Worm (Caenorhabditis elegans) whole organism, L1 larva: ENCODE measurements around the gene srg-26.
A peak's percentile ranks its signal among the peaks of the same experiment; 100 is the strongest.

Source experiments
- C04F5.9 ChIP-seq: sonication (generic microtip); optimal IDR thresholded peaks from 2 replicates; lab custom pipeline; 2016; ENCODE audit warnings: missing genetic modification characterization, missing compliant biosample characterization
- F16B12.6 ChIP-seq: fragments of 150-350 bp; optimal IDR thresholded peaks from 2 replicates; lab custom pipeline; 2014; ENCODE audit warnings: missing biosample characterization, missing genetic modification characterization
- aha-1 ChIP-seq: fragments of 150-350 bp; optimal IDR thresholded peaks from 2 replicates; lab custom pipeline; 2014; ENCODE audit warnings: missing biosample characterization, missing genetic modification characterization
- ama-1 ChIP-seq: fragments of 150-350 bp; optimal IDR thresholded peaks from 2 replicates; lab custom pipeline; 2014
- ces-1 ChIP-seq: fragments of 150-350 bp; optimal IDR thresholded peaks from 2 replicates; lab custom pipeline; 2014; ENCODE audit warnings: missing biosample characterization, missing genetic modification reagents, missing genetic modification characterization
- dsc-1 ChIP-seq: sonication (generic microtip); optimal IDR thresholded peaks from 2 replicates; lab custom pipeline; 2016; ENCODE audit warnings: mild to moderate bottlenecking, missing genetic modification characterization, missing compliant biosample characterization
- efl-3 ChIP-seq: fragments of 200-800 bp; sonication (Bioruptor generic); optimal IDR thresholded peaks from 2 replicates; lab custom pipeline; 2018; ENCODE audit warnings: mild to moderate bottlenecking, missing genetic modification characterization, missing compliant biosample characterization
- egl-13 ChIP-seq: sonication (generic microtip); optimal IDR thresholded peaks from 2 replicates; lab custom pipeline; 2016; ENCODE audit warnings: missing genotype, missing genetic modification reagents, missing genetic modification characterization, missing compliant biosample characterization
- egl-27 ChIP-seq, 2 experiments: fragments of 150-350 bp in 1 of 2; sonication (generic microtip); optimal IDR thresholded peaks; 3 replicates each; lab custom pipeline; 2017 to 2018; ENCODE audit warnings: missing biosample characterization in 2 of 2, missing genetic modification characterization in 2 of 2, missing genetic modification reagents in 2 of 2
- elt-3 ChIP-seq, 6 experiments: fragments of 150-350 bp in 1 of 6; sonication (generic microtip); optimal IDR thresholded peaks; 2 replicates each; lab custom pipeline; 2017 to 2018; ENCODE audit warnings: missing biosample characterization in 6 of 6, missing genetic modification characterization in 6 of 6, inconsistent platforms in 1 of 6
- ets-5 ChIP-seq: fragments of 200-800 bp; sonication (Bioruptor generic); IDR thresholded peaks from 2 replicates; pipeline ENCODE4 v1.3.6; 2022; ENCODE audit warnings: missing genetic modification characterization, missing compliant biosample characterization
- fkh-10 ChIP-seq: sonication (generic microtip); optimal IDR thresholded peaks from 2 replicates; lab custom pipeline; 2017; ENCODE audit warnings: missing biosample characterization, missing genetic modification reagents, missing genetic modification characterization
- fkh-4 ChIP-seq: sonication (generic microtip); optimal IDR thresholded peaks from 2 replicates; lab custom pipeline; 2016; ENCODE audit warnings: missing compliant biosample characterization, missing genetic modification characterization, borderline replicate concordance
- hpl-2 ChIP-seq: fragments of 150-350 bp; optimal IDR thresholded peaks from 2 replicates; lab custom pipeline; 2014; ENCODE audit warnings: missing biosample characterization, missing genetic modification reagents, missing genetic modification characterization
- irx-1 ChIP-seq: sonication (generic microtip); optimal IDR thresholded peaks from 2 replicates; lab custom pipeline; 2016; ENCODE audit warnings: missing genetic modification characterization, missing compliant biosample characterization
- isw-1 ChIP-seq: fragments of 200-800 bp; sonication (Bioruptor generic); IDR thresholded peaks from 2 replicates; pipeline ENCODE4 v1.3.6; 2022; ENCODE audit warnings: missing genetic modification characterization, missing compliant biosample characterization
- lin-14 ChIP-seq: fragments of 200-800 bp; sonication (Bioruptor generic); optimal IDR thresholded peaks from 2 replicates; lab custom pipeline; 2018; ENCODE audit warnings: mild to moderate bottlenecking, missing genetic modification characterization, moderate library complexity, missing compliant biosample characterization
- lin-15B ChIP-seq: fragments of 150-350 bp; sonication (generic microtip); optimal IDR thresholded peaks from 3 replicates; lab custom pipeline; 2014; ENCODE audit warnings: missing biosample characterization, missing genetic modification characterization
- lin-35 ChIP-seq, 2 experiments: fragments of 150-350 bp; optimal IDR thresholded peaks; 2 replicates each; lab custom pipeline; 2014; ENCODE audit warnings: missing biosample characterization in 2 of 2, missing genetic modification characterization in 2 of 2, missing genetic modification reagents in 2 of 2
- lir-3 ChIP-seq: sonication (generic microtip); optimal IDR thresholded peaks from 2 replicates; lab custom pipeline; 2016; ENCODE audit warnings: mild to moderate bottlenecking, missing genetic modification characterization, moderate library complexity, missing compliant biosample characterization; ENCODE audit not compliant: poor library complexity
- lsy-2 ChIP-seq, 2 experiments: fragments of 150-350 bp; optimal IDR thresholded peaks; 2 replicates each; lab custom pipeline; 2014; ENCODE audit warnings: missing biosample characterization in 2 of 2, missing genetic modification characterization in 2 of 2
- mdl-1 ChIP-seq, 2 experiments: fragments of 150-350 bp; optimal IDR thresholded peaks; 2 replicates each; lab custom pipeline; 2014 to 2017; ENCODE audit warnings: missing biosample characterization in 2 of 2, missing genetic modification characterization in 2 of 2, inconsistent platforms in 1 of 2
- mef-2 ChIP-seq: fragments of 150-350 bp; optimal IDR thresholded peaks from 2 replicates; lab custom pipeline; 2014; ENCODE audit warnings: missing biosample characterization, missing genetic modification characterization
- nhr-12 ChIP-seq: sonication (generic microtip); optimal IDR thresholded peaks from 2 replicates; lab custom pipeline; 2017; ENCODE audit warnings: missing biosample characterization, missing genetic modification characterization
- nhr-237 ChIP-seq: fragments of 150-350 bp; optimal IDR thresholded peaks from 2 replicates; lab custom pipeline; 2014; ENCODE audit warnings: missing biosample characterization, missing genetic modification characterization
- nhr-47 ChIP-seq: sonication (generic microtip); optimal IDR thresholded peaks from 2 replicates; lab custom pipeline; 2016; ENCODE audit warnings: mild to moderate bottlenecking, missing genetic modification characterization, moderate library complexity, missing compliant biosample characterization
- nhr-71 ChIP-seq: sonication (generic microtip); optimal IDR thresholded peaks from 2 replicates; lab custom pipeline; 2016; ENCODE audit warnings: mild to moderate bottlenecking, missing genetic modification characterization, moderate library complexity, missing compliant biosample characterization
- nhr-76 ChIP-seq: sonication (generic microtip); optimal IDR thresholded peaks from 2 replicates; lab custom pipeline; 2017; ENCODE audit warnings: missing biosample characterization, missing genetic modification characterization
- nhr-77 ChIP-seq: fragments of 150-350 bp; optimal IDR thresholded peaks from 2 replicates; lab custom pipeline; 2014; ENCODE audit warnings: missing biosample characterization, missing genetic modification characterization
- nhr-85 ChIP-seq: sonication (generic microtip); peaks from one replicate; lab custom pipeline; 2016; ENCODE audit warnings: missing genetic modification characterization, inconsistent platforms, missing compliant biosample characterization
- pag-3 ChIP-seq: sonication (generic microtip); optimal IDR thresholded peaks from 2 replicates; lab custom pipeline; 2017; ENCODE audit warnings: missing genetic modification characterization, mild to moderate bottlenecking, missing compliant biosample characterization, antibody characterized with exemption, borderline replicate concordance; ENCODE audit not compliant: insufficient read depth
- pqm-1 ChIP-seq: sonication (generic microtip); optimal IDR thresholded peaks from 3 replicates; lab custom pipeline; 2017; ENCODE audit warnings: missing biosample characterization, missing genetic modification characterization
- rnt-1 ChIP-seq: sonication (generic microtip); optimal IDR thresholded peaks from 2 replicates; lab custom pipeline; 2016; ENCODE audit warnings: mild to moderate bottlenecking, missing genetic modification characterization, moderate library complexity, missing compliant biosample characterization
- sptf-1 ChIP-seq: fragments of 150-350 bp; optimal IDR thresholded peaks from 2 replicates; lab custom pipeline; 2014; ENCODE audit warnings: missing biosample characterization, missing genetic modification characterization
- sup-37 ChIP-seq: fragments of 200-800 bp; sonication (Bioruptor generic); optimal IDR thresholded peaks from 2 replicates; lab custom pipeline; 2018; ENCODE audit warnings: mild to moderate bottlenecking, missing genetic modification characterization, missing compliant biosample characterization
- swsn-7 ChIP-seq: sonication (generic microtip); optimal IDR thresholded peaks from 2 replicates; lab custom pipeline; 2016; ENCODE audit warnings: missing genetic modification characterization, missing compliant biosample characterization
- tlp-1 ChIP-seq: fragments of 150-350 bp; optimal IDR thresholded peaks from 2 replicates; lab custom pipeline; 2014; ENCODE audit warnings: missing biosample characterization, missing genetic modification characterization
- unc-86 ChIP-seq: sonication (generic microtip); optimal IDR thresholded peaks from 2 replicates; lab custom pipeline; 2016; ENCODE audit warnings: missing genetic modification characterization, missing compliant biosample characterization
- unc-98 ChIP-seq: fragments of 200-800 bp; sonication (Bioruptor generic); IDR thresholded peaks from 2 replicates; pipeline ENCODE4 v1.3.6; 2022; ENCODE audit warnings: missing genetic modification characterization, missing compliant biosample characterization
- vab-15 ChIP-seq: sonication (generic microtip); optimal IDR thresholded peaks from 2 replicates; lab custom pipeline; 2017; ENCODE audit warnings: missing genotype, mild to moderate bottlenecking, missing genetic modification characterization, missing compliant biosample characterization
- xbp-1 ChIP-seq: sonication (generic microtip); optimal IDR thresholded peaks from 2 replicates; lab custom pipeline; 2016; ENCODE audit warnings: missing genetic modification characterization, missing compliant biosample characterization
- zip-4 ChIP-seq: fragments of 200-800 bp; sonication (Bioruptor generic); optimal IDR thresholded peaks from 2 replicates; lab custom pipeline; 2018; ENCODE audit warnings: mild to moderate bottlenecking, missing genetic modification characterization, moderate library complexity, missing compliant biosample characterization
- ztf-11 ChIP-seq, 2 experiments: sonication (generic microtip); optimal IDR thresholded peaks; 2 replicates each; lab custom pipeline; 2016 to 2017; ENCODE audit warnings: missing genetic modification characterization in 2 of 2, missing biosample characterization in 1 of 2, missing compliant biosample characterization in 1 of 2
- ztf-4 ChIP-seq: fragments of 150-350 bp; optimal IDR thresholded peaks from 2 replicates; lab custom pipeline; 2014; ENCODE audit warnings: missing biosample characterization, missing genetic modification characterization

The srg-26 gene

ce11 chrV:5318349-5318748, 12.7 kb upstream of the srg-26 start:
- no peak for TF ChIP-seq tlp-1 (tag; lab: Kevin White, UChicago)
- TF ChIP-seq ama-1 (lab: Kevin White, UChicago): no peak
- TF ChIP-seq hpl-2 (GFP tag; lab: Kevin White, UChicago): no peak
- TF ChIP-seq unc-86 (tag; lab: Kevin White, UChicago): no peak
- TF ChIP-seq ces-1 (GFP tag; lab: Kevin White, UChicago): no peak
- TF ChIP-seq aha-1 (tag; lab: Kevin White, UChicago): no peak
- TF ChIP-seq efl-3: no peak
- TF ChIP-seq nhr-76 (tag; lab: Kevin White, UChicago): no peak
- TF ChIP-seq sptf-1: no peak
- no peak for TF ChIP-seq swsn-7

DNA sequence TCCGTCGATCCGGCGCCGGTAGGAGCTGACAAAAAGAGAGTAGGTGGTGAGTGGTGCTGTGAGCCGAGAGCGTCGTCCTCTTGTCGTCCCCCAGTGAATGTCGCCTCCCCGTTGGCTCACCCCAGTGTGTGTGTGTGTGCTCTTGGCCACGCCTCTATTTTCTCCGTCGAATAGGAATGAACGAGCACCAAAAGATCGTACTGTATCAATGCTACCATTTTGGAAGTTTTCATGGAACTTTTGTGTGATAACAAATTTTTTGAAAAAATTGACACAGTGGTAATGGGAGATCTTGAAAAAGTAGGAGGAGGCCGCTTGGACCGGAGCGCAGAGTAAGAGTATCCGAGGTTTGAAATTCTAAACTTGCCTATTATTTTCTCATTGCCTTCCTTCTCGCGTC, 11.6 kb upstream of the srg-26 start, which contains the start of gene ceh-34:
Gene ceh-34, minus strand, starts transcription at position 101 of the 400 bp plus-strand sequence.
- TF ChIP-seq elt-3 (tag; optimal IDR thresholded peaks at IDR 0.05; lab: Kevin White, UChicago) (no peak), nhr-85 (peak; percentile 6)

DNA sequence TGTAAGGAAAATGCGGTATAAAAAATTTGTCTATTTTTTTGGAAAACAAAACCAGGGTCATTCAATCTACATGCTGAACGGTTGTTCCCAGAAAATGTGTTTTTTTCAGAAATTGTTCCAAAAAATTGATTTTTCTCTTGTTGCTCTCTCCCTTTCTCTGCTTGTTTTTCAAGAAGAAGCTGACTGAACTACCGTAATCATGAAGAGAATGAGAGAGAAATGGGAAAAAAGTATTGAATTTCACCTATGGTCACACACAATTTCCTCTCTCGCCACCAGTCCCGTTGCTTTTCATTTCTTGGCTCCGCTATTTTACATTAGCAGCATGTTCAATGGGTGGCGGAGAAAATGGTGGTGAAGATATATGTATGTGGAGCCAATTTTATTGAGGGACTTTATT, 8.3 kb upstream of the srg-26 start:
- TF ChIP-seq xbp-1 (tag; lab: Kevin White, UChicago) (no peak), lsy-2 (tag; optimal IDR thresholded peaks at IDR 0.05; lab: Kevin White, UChicago) (peak in 1 of 2 experiments; percentile 55), lin-15B (no peak), ets-5 (no peak), C04F5.9 (tag; lab: Kevin White, UChicago) (no peak), fkh-10 (GFP tag; lab: Kevin White, UChicago) (no peak), rnt-1 (no peak), nhr-47 (tag; lab: Kevin White, UChicago) (no peak)

DNA sequence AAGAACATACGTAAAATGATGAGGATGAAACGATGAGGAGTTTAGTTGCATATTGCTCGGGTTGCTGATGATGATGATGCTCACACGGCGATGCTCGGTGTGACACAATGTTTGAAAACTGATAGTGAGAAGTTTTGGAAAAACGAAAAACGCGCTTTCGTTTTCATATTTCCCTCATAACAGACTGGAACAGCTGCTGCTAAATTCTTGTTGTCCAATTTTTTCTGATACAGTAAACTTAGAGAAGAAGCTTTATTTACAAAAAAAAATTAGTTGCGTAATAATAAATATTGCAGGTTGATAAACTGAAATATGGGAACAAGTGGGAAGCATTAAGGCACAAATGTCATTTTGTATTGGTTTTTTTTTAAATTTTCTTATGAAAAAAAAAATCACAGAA, 6.5 kb upstream of the srg-26 start, which contains the start of gene ceh-33:
Gene ceh-33, minus strand, starts transcription at position 101 of the 400 bp plus-strand sequence.
- TF ChIP-seq ztf-11 (tag; optimal IDR thresholded peaks at IDR 0.05; lab: Kevin White, UChicago) (no peak), nhr-85 (peak; percentile 18), ztf-4 (tag; lab: Kevin White, UChicago) (no peak)

DNA sequence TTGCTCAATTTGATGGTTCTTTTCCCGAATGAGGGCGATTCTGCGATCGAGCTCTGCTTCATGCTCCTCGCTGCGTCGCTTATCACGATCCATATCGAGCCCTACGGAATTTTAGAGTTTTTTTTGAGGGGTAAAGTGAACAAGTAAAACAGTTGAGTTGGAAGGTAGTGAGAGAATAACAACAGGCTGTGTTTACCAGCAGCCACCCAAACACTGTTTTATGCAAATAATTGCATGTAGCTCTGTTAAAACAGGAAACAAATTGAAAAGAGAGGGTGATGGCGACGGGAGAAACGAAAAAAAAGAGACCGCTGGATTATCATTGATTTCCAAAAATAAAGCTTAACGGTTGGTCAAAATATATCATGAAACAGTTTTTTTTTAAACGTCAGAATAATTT, 2.8 kb upstream of the srg-26 start, which contains the start of gene C10G8.8:
Gene C10G8.8, minus strand, starts transcription at position 101 of the 400 bp plus-strand sequence.
- TF ChIP-seq vab-15 (tag; lab: Kevin White, UChicago): no peak
- TF ChIP-seq mef-2 (tag; lab: Kevin White, UChicago): no peak
- TF ChIP-seq ets-5: no peak
- TF ChIP-seq lin-35 (GFP tag; optimal IDR thresholded peaks at IDR 0.05; lab: Kevin White, UChicago): no peak
- TF ChIP-seq lin-14 (GFP tag; lab: Kevin White, UChicago): no peak
- no peak for TF ChIP-seq fkh-4
- no peak for TF ChIP-seq nhr-76 (tag; lab: Kevin White, UChicago)
- TF ChIP-seq tlp-1 (tag; lab: Kevin White, UChicago): no peak
- TF ChIP-seq irx-1 (tag; lab: Kevin White, UChicago): no peak
- TF ChIP-seq nhr-237 (tag; lab: Kevin White, UChicago): no peak
- TF ChIP-seq pqm-1: no peak
- no peak for TF ChIP-seq egl-13 (tag; lab: Kevin White, UChicago)

ce11 chrV:5329677-5330266, 1.3 kb upstream of the srg-26 start:
- no peak for TF ChIP-seq egl-27 (tag; optimal IDR thresholded peaks at IDR 0.05; lab: Kevin White, UChicago)
- TF ChIP-seq lir-3 (tag; lab: Kevin White, UChicago): no peak
- no peak for TF ChIP-seq fkh-4
- no peak for TF ChIP-seq vab-15 (tag; lab: Kevin White, UChicago)
- no peak for TF ChIP-seq isw-1
- TF ChIP-seq nhr-71: peak; percentile 51
- peak; percentile 25 for TF ChIP-seq dsc-1
- TF ChIP-seq zip-4 (GFP tag; lab: Kevin White, UChicago): no peak
- TF ChIP-seq unc-98: no peak
- TF ChIP-seq sup-37 (GFP tag; lab: Kevin White, UChicago): no peak
- TF ChIP-seq F16B12.6 (tag; lab: Kevin White, UChicago): no peak
- no peak for TF ChIP-seq mdl-1 (tag; optimal IDR thresholded peaks at IDR 0.05; lab: Kevin White, UChicago)
- no peak for TF ChIP-seq nhr-12 (tag; lab: Kevin White, UChicago)
- peak; percentile 45 for TF ChIP-seq nhr-77
- peak; percentile 85 for TF ChIP-seq pag-3 (tag; lab: Kevin White, UChicago)
- no peak for TF ChIP-seq efl-3
